Worm (Caenorhabditis elegans): ENCODE data around the gene ebp-2.

Gene ebp-2

DNA sequence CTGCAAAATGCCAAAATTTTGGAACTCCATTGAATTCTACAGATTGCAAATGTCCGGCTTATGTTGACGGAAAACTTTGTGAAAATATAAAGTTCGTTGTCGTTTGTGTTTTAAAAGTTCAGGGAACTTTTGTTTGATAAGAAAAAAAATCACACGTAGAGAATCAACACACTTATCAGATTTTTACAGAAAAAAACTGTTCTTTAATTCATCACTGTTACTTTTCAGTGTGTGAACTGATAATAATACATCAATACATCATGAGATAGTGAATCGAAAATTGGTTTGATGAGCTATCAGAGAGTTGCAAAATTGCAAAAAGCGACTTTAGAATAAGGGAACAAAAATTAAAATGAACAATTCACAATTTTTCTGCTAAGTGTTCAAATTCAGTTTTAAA is 24.0 kb upstream of the ebp-2 start:
- TF ChIP-seq pes-1 (GFP tag; IDR thresholded peaks at IDR 0.05): no peak

DNA sequence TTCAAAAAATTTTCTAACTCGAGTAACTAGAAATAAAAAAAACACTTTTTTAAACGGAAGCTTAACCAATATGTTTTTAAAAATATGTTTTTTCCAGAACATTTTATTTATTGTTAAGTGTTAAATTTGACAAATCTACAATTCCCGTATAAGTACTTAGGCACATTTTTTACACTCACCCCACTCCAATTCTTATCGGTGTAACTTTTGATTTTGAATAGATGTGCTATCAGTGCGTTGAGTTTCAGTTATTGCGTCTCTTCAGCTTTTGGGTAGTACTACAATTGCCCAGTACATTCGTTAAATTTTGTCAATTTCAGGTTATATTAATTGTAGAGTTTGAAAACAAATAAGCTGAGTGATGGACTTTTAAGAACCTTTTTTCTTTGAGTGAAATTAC is 18.5 kb upstream of the ebp-2 start:
- TF ChIP-seq ceh-36 (tag; optimal IDR thresholded peaks at IDR 0.05) (no peak), flt-1 (GFP tag; IDR thresholded peaks at IDR 0.05) (no peak), B0310.2 (tag; optimal IDR thresholded peaks at IDR 0.05) (no peak), hnd-1 (tag; optimal IDR thresholded peaks at IDR 0.05) (no peak), pes-1 (GFP tag; IDR thresholded peaks at IDR 0.05) (no peak), aly-1 (tag; optimal IDR thresholded peaks at IDR 0.05) (no peak), ceh-13 (GFP tag; optimal IDR thresholded peaks at IDR 0.05) (no peak), hmbx-1 (tag; optimal IDR thresholded peaks at IDR 0.05) (no peak), tbx-11 (GFP tag; IDR thresholded peaks at IDR 0.05) (no peak)

DNA sequence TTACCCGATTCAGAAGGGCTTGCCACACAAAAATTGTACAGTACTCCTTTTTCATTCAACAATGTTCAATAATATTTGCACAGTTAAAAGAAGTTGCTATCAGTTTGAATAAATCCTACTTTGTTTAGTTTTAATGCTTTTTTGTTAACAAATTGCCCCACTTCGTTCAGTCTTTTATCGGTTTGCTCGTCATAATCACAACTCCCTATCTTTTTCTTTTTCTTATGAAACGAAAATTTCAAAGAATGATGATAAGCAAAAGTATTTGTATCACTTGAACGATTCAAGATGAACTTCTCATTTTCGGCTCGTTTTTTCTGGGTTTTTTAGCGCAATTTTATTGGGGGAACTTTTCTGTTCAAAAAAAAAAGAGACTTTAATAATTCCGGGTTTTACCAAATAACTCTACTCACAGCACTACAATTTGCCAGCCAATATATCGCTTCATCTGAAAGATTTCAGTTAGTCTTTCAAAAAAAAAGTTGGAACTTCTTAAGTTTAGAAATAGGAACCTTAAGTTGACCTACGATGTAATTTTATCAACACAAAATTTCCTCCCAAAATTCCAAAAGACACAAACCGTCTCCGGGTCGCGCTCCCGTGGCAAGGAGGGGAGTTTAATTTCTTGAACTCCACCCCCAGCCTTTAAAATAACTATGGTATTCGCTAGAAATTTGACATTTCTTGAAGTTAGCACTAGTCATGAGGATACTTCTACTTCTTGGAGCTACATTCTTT is 17.8 kb upstream of the ebp-2 start, which contains the start of gene C05D12.3:
C05D12.3 (plus strand) TSS at position 688 of the 738 bp plus-strand sequence.
- TF ChIP-seq ets-7 (tag; optimal IDR thresholded peaks at IDR 0.05) (no peak), ceh-13 (GFP tag; optimal IDR thresholded peaks at IDR 0.05) (no peak), B0310.2 (tag; optimal IDR thresholded peaks at IDR 0.05) (no peak), hmbx-1 (tag; optimal IDR thresholded peaks at IDR 0.05) (no peak), hnd-1 (tag; optimal IDR thresholded peaks at IDR 0.05) (no peak), tra-4 (tag; optimal IDR thresholded peaks at IDR 0.05) (no peak)

DNA sequence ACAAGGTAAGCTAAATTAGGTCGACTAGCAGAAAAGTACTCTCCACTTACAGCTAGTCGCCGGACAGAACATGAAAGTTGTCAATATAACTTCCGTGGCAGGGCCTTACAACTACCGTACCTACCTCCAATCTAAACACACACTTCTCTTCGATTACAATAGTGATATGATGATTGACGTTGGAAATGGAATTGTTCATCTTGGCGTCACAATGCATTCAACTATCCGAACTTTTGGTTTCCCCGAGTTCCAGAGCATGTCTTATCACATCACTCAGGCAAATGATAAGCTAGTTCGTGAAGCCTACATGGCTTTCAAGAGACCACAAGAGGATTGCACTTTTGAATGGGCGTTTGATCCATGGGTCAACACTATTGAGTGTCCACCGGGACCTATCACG is 15.2 kb upstream of the ebp-2 start:
- TF ChIP-seq ceh-13 (GFP tag; optimal IDR thresholded peaks at IDR 0.05) (no peak), B0310.2 (tag; optimal IDR thresholded peaks at IDR 0.05) (no peak), ceh-36 (tag; optimal IDR thresholded peaks at IDR 0.05) (no peak), aly-1 (tag; optimal IDR thresholded peaks at IDR 0.05) (no peak), scrt-1 (GFP tag; IDR thresholded peaks at IDR 0.05) (no peak), tra-4 (tag; optimal IDR thresholded peaks at IDR 0.05) (no peak), tbx-11 (GFP tag; IDR thresholded peaks at IDR 0.05) (no peak), hmbx-1 (tag; optimal IDR thresholded peaks at IDR 0.05) (no peak), ama-1 (optimal IDR thresholded peaks at IDR 0.05) (no peak), hmg-4 (GFP tag; optimal IDR thresholded peaks at IDR 0.05) (no peak), F13C5.2 (tag; optimal IDR thresholded peaks at IDR 0.05) (no peak), ets-7 (tag; optimal IDR thresholded peaks at IDR 0.05) (no peak), pes-1 (GFP tag; IDR thresholded peaks at IDR 0.05) (no peak), hnd-1 (tag; optimal IDR thresholded peaks at IDR 0.05) (no peak), sea-1 (GFP tag; conservative IDR thresholded peaks at IDR 0.05) (no peak), flt-1 (GFP tag; IDR thresholded peaks at IDR 0.05) (no peak), tbx-37 (GFP tag; conservative IDR thresholded peaks at IDR 0.05) (no peak)

DNA sequence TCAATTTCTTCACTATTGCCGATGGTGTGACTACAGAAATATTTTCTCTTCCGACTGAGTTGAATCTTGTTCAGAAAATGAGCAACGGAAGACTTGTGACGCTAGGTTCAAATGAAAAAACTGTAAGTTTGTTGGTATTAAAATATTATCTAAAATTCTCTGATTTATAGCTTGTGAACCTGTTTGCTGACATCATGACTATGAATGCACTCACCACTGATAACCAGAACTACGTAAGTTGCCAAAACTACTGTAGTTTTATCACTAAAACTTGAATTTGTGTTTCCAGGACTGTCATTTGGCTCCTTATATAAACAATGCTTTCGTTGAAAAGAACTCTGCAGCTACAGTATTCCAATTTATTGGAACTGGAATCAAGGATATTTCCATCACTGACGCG is 13.9 kb upstream of the ebp-2 start:
- TF ChIP-seq ceh-13 (GFP tag; optimal IDR thresholded peaks at IDR 0.05) (no peak), hmg-4 (GFP tag; optimal IDR thresholded peaks at IDR 0.05) (no peak), aly-1 (tag; optimal IDR thresholded peaks at IDR 0.05) (no peak), sea-1 (GFP tag; conservative IDR thresholded peaks at IDR 0.05) (no peak), tra-4 (tag; optimal IDR thresholded peaks at IDR 0.05) (no peak), hmbx-1 (tag; optimal IDR thresholded peaks at IDR 0.05) (no peak), ama-1 (optimal IDR thresholded peaks at IDR 0.05) (no peak), scrt-1 (GFP tag; IDR thresholded peaks at IDR 0.05) (no peak)

DNA sequence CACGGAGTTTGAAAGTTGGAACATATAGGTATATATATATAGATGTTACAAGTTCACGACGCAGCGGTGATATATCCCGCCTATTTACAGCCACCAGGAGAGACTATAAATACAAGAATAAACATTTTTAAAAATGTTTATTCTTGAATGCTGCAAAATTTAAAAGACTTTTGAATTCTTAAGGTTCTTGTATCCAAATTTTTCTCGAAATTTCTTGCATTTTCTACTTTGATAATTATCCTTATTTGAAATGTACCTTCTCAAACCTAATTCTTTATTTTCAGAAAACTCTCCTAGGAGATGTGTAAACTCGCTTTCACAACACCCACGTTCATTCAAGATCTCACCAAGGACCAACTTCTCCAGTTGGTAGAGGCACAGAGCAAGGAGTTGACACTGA is 10.9 kb upstream of the ebp-2 start, which contains the start of gene C05D12.4:
C05D12.4 (plus strand) TSS at position 301 of the 400 bp plus-strand sequence.
- no peak for TF ChIP-seq ceh-36 (tag; optimal IDR thresholded peaks at IDR 0.05)
- no peak for TF ChIP-seq ceh-13 (GFP tag; optimal IDR thresholded peaks at IDR 0.05)

DNA sequence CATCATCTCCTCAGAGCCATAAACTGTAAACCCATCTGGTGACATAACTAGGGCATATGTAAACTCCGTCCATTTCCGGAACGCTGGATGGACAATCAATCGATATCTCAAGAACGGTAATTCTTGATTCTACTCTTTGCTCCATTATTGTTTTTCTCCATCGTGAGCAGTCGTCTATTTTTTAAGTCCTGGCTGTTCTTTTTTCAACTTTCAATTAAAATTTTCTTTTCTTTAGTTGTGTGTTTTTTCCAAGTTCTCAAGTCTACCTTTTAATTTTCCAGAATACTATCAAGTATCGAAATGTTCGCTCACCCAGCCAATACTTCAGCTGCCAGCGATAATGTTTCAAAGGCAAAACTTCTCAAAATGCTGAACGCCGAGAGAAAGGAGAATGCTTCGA is 8.6 kb upstream of the ebp-2 start, which contains the start of gene C05D12.5:
C05D12.5 (plus strand) TSS at position 301 of the 400 bp plus-strand sequence.
- TF ChIP-seq ets-7 (tag; optimal IDR thresholded peaks at IDR 0.05) (no peak), aly-1 (tag; optimal IDR thresholded peaks at IDR 0.05) (no peak), tbx-37 (GFP tag; conservative IDR thresholded peaks at IDR 0.05) (no peak), sea-1 (GFP tag; conservative IDR thresholded peaks at IDR 0.05) (no peak), hmg-4 (GFP tag; optimal IDR thresholded peaks at IDR 0.05) (no peak), F13C5.2 (tag; optimal IDR thresholded peaks at IDR 0.05) (no peak), pes-1 (GFP tag; IDR thresholded peaks at IDR 0.05) (no peak), ceh-36 (tag; optimal IDR thresholded peaks at IDR 0.05) (no peak), flt-1 (GFP tag; IDR thresholded peaks at IDR 0.05) (no peak), hnd-1 (tag; optimal IDR thresholded peaks at IDR 0.05) (no peak), ama-1 (optimal IDR thresholded peaks at IDR 0.05) (no peak), B0310.2 (tag; optimal IDR thresholded peaks at IDR 0.05) (no peak), ceh-13 (GFP tag; optimal IDR thresholded peaks at IDR 0.05) (no peak), tra-4 (tag; optimal IDR thresholded peaks at IDR 0.05) (no peak), tbx-11 (GFP tag; IDR thresholded peaks at IDR 0.05) (no peak), scrt-1 (GFP tag; IDR thresholded peaks at IDR 0.05) (no peak), hmbx-1 (tag; optimal IDR thresholded peaks at IDR 0.05) (no peak)

DNA sequence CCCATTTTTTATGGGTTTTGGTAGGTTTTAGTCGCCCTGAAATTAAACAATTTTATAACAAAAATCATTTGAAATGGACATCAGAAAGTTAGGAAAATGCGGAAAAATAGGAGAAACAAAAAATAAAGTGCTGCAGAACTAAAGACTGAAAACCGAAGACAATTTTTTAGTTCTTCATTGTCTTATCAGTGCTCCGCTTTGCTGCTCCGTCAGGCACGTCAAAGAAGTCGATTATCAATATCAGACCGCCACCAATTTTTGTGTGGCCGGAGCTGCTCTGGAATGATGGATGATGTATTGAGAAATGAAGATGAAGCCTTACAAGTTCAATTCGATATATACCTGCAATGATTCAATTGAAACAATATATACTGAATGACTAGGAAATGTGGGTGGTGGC is 4.1 kb upstream of the ebp-2 start, which contains the start of gene vha-6:
vha-6 (minus strand) TSS at position 36 of the 400 bp plus-strand sequence.
- TF ChIP-seq hmbx-1 (tag; optimal IDR thresholded peaks at IDR 0.05) (no peak), flt-1 (GFP tag; IDR thresholded peaks at IDR 0.05) (no peak), tra-4 (tag; optimal IDR thresholded peaks at IDR 0.05) (no peak), sea-1 (GFP tag; conservative IDR thresholded peaks at IDR 0.05) (no peak), tbx-11 (GFP tag; IDR thresholded peaks at IDR 0.05) (no peak), F13C5.2 (tag; optimal IDR thresholded peaks at IDR 0.05) (no peak), aly-1 (tag; optimal IDR thresholded peaks at IDR 0.05) (no peak), tbx-37 (GFP tag; conservative IDR thresholded peaks at IDR 0.05) (no peak), scrt-1 (GFP tag; IDR thresholded peaks at IDR 0.05) (no peak), hnd-1 (tag; optimal IDR thresholded peaks at IDR 0.05) (no peak), pes-1 (GFP tag; IDR thresholded peaks at IDR 0.05) (no peak), hmg-4 (GFP tag; optimal IDR thresholded peaks at IDR 0.05) (no peak), ets-7 (tag; optimal IDR thresholded peaks at IDR 0.05) (no peak), ceh-36 (tag; optimal IDR thresholded peaks at IDR 0.05) (no peak), ceh-13 (GFP tag; optimal IDR thresholded peaks at IDR 0.05) (no peak), B0310.2 (tag; optimal IDR thresholded peaks at IDR 0.05) (no peak)

All from whole organism, early embryonic.